Worm (Caenorhabditis elegans) whole organism, young adult: ENCODE data around the gene rmd-3.

Experiments used
- F37B4.10 ChIP-seq: fragments of 200-800 bp; sonication (Bioruptor generic); IDR thresholded peaks from 2 replicates; pipeline ENCODE4 v1.3.6; 2022; ENCODE audit warnings: missing genetic modification characterization, missing compliant biosample characterization
- ceh-100 ChIP-seq: fragments of 200-800 bp; sonication (Bioruptor generic); IDR thresholded peaks from 2 replicates; pipeline ENCODE4 v1.3.6; 2022; ENCODE audit warnings: missing genetic modification reagents, missing genetic modification characterization, missing compliant biosample characterization
- dpl-1 ChIP-seq: fragments of 150-350 bp; optimal IDR thresholded peaks from 2 replicates; lab custom pipeline; 2014; ENCODE audit warnings: missing biosample characterization, missing genetic modification reagents, missing genetic modification characterization
- egl-44 ChIP-seq: fragments of 200-800 bp; sonication (Bioruptor generic); IDR thresholded peaks from 2 replicates; pipeline ENCODE4 v1.3.6; 2022; ENCODE audit warnings: missing genetic modification reagents, missing genetic modification characterization, missing compliant biosample characterization
- hlh-26 ChIP-seq: fragments of 200-800 bp; sonication (Bioruptor generic); conservative IDR thresholded peaks from 2 replicates; pipeline ENCODE4 v1.3.6; 2022; ENCODE audit warnings: missing genetic modification reagents, missing genetic modification characterization, missing compliant biosample characterization
- hrde-1 ChIP-seq: sonication (generic microtip); optimal IDR thresholded peaks from 2 replicates; lab custom pipeline; 2016; ENCODE audit warnings: missing genetic modification characterization, mild to moderate bottlenecking, missing compliant biosample characterization, moderate library complexity, missing genotype, missing genetic modification reagents, borderline replicate concordance
- lin-35 ChIP-seq, 3 experiments: fragments of 150-350 bp in 2 of 3; sonication (generic microtip) in 1 of 3; optimal IDR thresholded peaks; 2 replicates each; lab custom pipeline; 2014 to 2018; ENCODE audit warnings: missing biosample characterization in 3 of 3, missing genetic modification characterization in 3 of 3, missing genetic modification reagents in 3 of 3
- nhr-179 ChIP-seq: sonication (generic microtip); optimal IDR thresholded peaks from 2 replicates; lab custom pipeline; 2016; ENCODE audit warnings: mild to moderate bottlenecking, missing genetic modification characterization, missing compliant biosample characterization
- nhr-27 ChIP-seq: fragments of 200-800 bp; sonication (Bioruptor generic); optimal IDR thresholded peaks from 2 replicates; lab custom pipeline; 2018; ENCODE audit warnings: mild to moderate bottlenecking, missing genetic modification characterization, moderate library complexity, missing compliant biosample characterization
- nhr-80 ChIP-seq: sonication (generic microtip); optimal IDR thresholded peaks from 2 replicates; lab custom pipeline; 2016; ENCODE audit warnings: missing genetic modification characterization, missing compliant biosample characterization
- repo-1 ChIP-seq: sonication (generic microtip); optimal IDR thresholded peaks from 2 replicates; lab custom pipeline; 2017; ENCODE audit warnings: mild to moderate bottlenecking, missing genetic modification characterization, missing compliant biosample characterization
- tbx-9 ChIP-seq: sonication (generic microtip); optimal IDR thresholded peaks from 2 replicates; lab custom pipeline; 2016; ENCODE audit warnings: borderline replicate concordance, missing genetic modification characterization, inconsistent platforms, missing compliant biosample characterization

ce11 chrII:11305627-11306449 is 33.6 kb downstream of the rmd-3 start, which contains the start of gene rsf-1:
- no peak for TF ChIP-seq F37B4.10 (GFP tag; lab: Robert Waterston, UW)
- TF ChIP-seq nhr-27 = no peak
- no peak for TF ChIP-seq hrde-1 (tag; lab: Kevin White, UChicago)
- no peak for TF ChIP-seq repo-1 (tag; lab: Kevin White, UChicago)
- no peak for TF ChIP-seq ceh-100 (GFP tag; lab: Robert Waterston, UW)
- TF ChIP-seq lin-35 (GFP tag; optimal IDR thresholded peaks at IDR 0.05; lab: Kevin White, UChicago) = no peak
- TF ChIP-seq tbx-9 = no peak
- no peak for TF ChIP-seq egl-44
- TF ChIP-seq nhr-179 = no peak
- TF ChIP-seq hlh-26 (GFP tag; lab: Robert Waterston, UW) = no peak
- no peak for TF ChIP-seq dpl-1 (GFP tag; lab: Kevin White, UChicago)
- no peak for TF ChIP-seq nhr-80 (tag; lab: Kevin White, UChicago)
